Worm (Caenorhabditis elegans): ENCODE results near the gene sre-36.
"Not testable (repeated sequence)": the region's sequence is repeated elsewhere in the genome, so short reads cannot be mapped to it uniquely, and the experiment has no call there.

Gene sre-36

ce11 chrV:16377188-16377587 is 22.3 kb upstream of the sre-36 start:
- TF ChIP-seq nfya-1 (tag; optimal IDR thresholded peaks at IDR 0.05; ENCODE audit: insufficient read depth) (no peak), nhr-77 (tag; optimal IDR thresholded peaks at IDR 0.05) (no peak), sea-2 (GFP tag; optimal IDR thresholded peaks at IDR 0.05) (no peak), nhr-237 (tag; optimal IDR thresholded peaks at IDR 0.05) (no peak), daf-12 (tag; optimal IDR thresholded peaks at IDR 0.05) (no peak), fkh-2 (tag; optimal IDR thresholded peaks at IDR 0.05) (no peak), nhr-25 (tag; optimal IDR thresholded peaks at IDR 0.05) (no peak), egl-5 (tag; optimal IDR thresholded peaks at IDR 0.05) (no peak), ceh-28 (tag; optimal IDR thresholded peaks at IDR 0.05) (no peak), nhr-12 (tag; optimal IDR thresholded peaks at IDR 0.05) (no peak), unc-39 (tag; optimal IDR thresholded peaks at IDR 0.05) (no peak), ceh-82 (tag; optimal IDR thresholded peaks at IDR 0.05) (no peak), nhr-28 (tag; optimal IDR thresholded peaks at IDR 0.05) (no peak), ama-1 (optimal IDR thresholded peaks at IDR 0.05) (no peak), unc-62 (GFP tag; optimal IDR thresholded peaks at IDR 0.05) (no peak)

- TF ChIP-seq pha-4 (tag; optimal IDR thresholded peaks at IDR 0.05) (no peak), fkh-10 (GFP tag; optimal IDR thresholded peaks at IDR 0.05) (no peak), daf-12 (tag; optimal IDR thresholded peaks at IDR 0.05) (no peak), ztf-4 (tag; optimal IDR thresholded peaks at IDR 0.05) (no peak), unc-39 (tag; optimal IDR thresholded peaks at IDR 0.05) (no peak), nhr-237 (tag; optimal IDR thresholded peaks at IDR 0.05) (no peak), elt-2 (tag; optimal IDR thresholded peaks at IDR 0.05) (no peak), zag-1 (tag; optimal IDR thresholded peaks at IDR 0.05) (no peak), jun-1 (tag; optimal IDR thresholded peaks at IDR 0.05) (no peak), lin-39 (tag; optimal IDR thresholded peaks at IDR 0.05) (no peak), ama-1 (optimal IDR thresholded peaks at IDR 0.05) (no peak), elt-1 (tag; optimal IDR thresholded peaks at IDR 0.05) (no peak), nhr-43 (tag; optimal IDR thresholded peaks at IDR 0.05; ENCODE audit: poor library complexity, severe bottlenecking) (no peak)
Measured at ce11 chrV:16377849-16378248, 21.6 kb upstream of the sre-36 start, which contains the start of gene F13A7.1. TSS of gene F13A7.1 (minus strand) at chrV:16377949.

ce11 chrV:16382949-16383348 is 16.5 kb upstream of the sre-36 start:
- TF ChIP-seq nhr-76 (tag; optimal IDR thresholded peaks at IDR 0.05) (no peak), nhr-25 (tag; optimal IDR thresholded peaks at IDR 0.05) (no peak), ztf-11 (tag; optimal IDR thresholded peaks at IDR 0.05) (no peak), nhr-77 (tag; optimal IDR thresholded peaks at IDR 0.05) (no peak), egl-5 (tag; optimal IDR thresholded peaks at IDR 0.05) (no peak), skn-1 (tag; optimal IDR thresholded peaks at IDR 0.05) (no peak), elt-3 (tag; optimal IDR thresholded peaks at IDR 0.05) (no peak), fkh-10 (GFP tag; optimal IDR thresholded peaks at IDR 0.05) (no peak), elt-1 (tag; optimal IDR thresholded peaks at IDR 0.05) (no peak), sea-2 (GFP tag; optimal IDR thresholded peaks at IDR 0.05) (no peak), snpc-4 (tag; optimal IDR thresholded peaks at IDR 0.05) (no peak), nhr-237 (tag; optimal IDR thresholded peaks at IDR 0.05) (no peak), ZK546.5 (tag; optimal IDR thresholded peaks at IDR 0.05) (no peak)

ce11 chrV:16383729-16384128 is 15.8 kb upstream of the sre-36 start, which contains the start of gene F13A7.7:
TSS of gene F13A7.7 (minus strand) at chrV:16383829.
- TF ChIP-seq ama-1 (optimal IDR thresholded peaks at IDR 0.05); mml-1 (tag; optimal IDR thresholded peaks at IDR 0.05); zag-1 (tag; optimal IDR thresholded peaks at IDR 0.05): not testable (repeated sequence)

ce11 chrV:16388268-16388667 is 11.2 kb upstream of the sre-36 start, which contains the start of gene sri-65:
TSS of gene sri-65 (minus strand) at chrV:16388368.
- TF ChIP-seq lsy-12 (tag; optimal IDR thresholded peaks at IDR 0.05) (no peak), ztf-4 (tag; optimal IDR thresholded peaks at IDR 0.05) (no peak), pqm-1 (tag; optimal IDR thresholded peaks at IDR 0.05) (no peak), mml-1 (tag; optimal IDR thresholded peaks at IDR 0.05) (no peak), fkh-10 (GFP tag; optimal IDR thresholded peaks at IDR 0.05) (no peak), snpc-4 (tag; optimal IDR thresholded peaks at IDR 0.05) (no peak), nhr-43 (tag; optimal IDR thresholded peaks at IDR 0.05; ENCODE audit: poor library complexity, severe bottlenecking) (no peak), nhr-12 (tag; optimal IDR thresholded peaks at IDR 0.05) (no peak), nhr-25 (tag; optimal IDR thresholded peaks at IDR 0.05) (no peak)

Measured in whole organism, L3 larva.